Worm (Caenorhabditis elegans) whole organism, late embryonic: ENCODE results near the gene C36A4.4.

Source experiments
- C38D4.7 ChIP-seq: fragments of 200-800 bp; sonication (Bioruptor generic); optimal IDR thresholded peaks from 2 replicates; lab custom pipeline; 2018; ENCODE audit warnings: mild to moderate bottlenecking, missing genetic modification characterization, moderate library complexity, missing compliant biosample characterization
- ceh-30 ChIP-seq: fragments of 150-350 bp; optimal IDR thresholded peaks from 2 replicates; lab custom pipeline; 2014; ENCODE audit warnings: missing biosample characterization, missing genetic modification characterization
- fkh-10 ChIP-seq: fragments of 150-350 bp; optimal IDR thresholded peaks from 2 replicates; lab custom pipeline; 2014; ENCODE audit warnings: missing biosample characterization, missing genetic modification reagents, missing genetic modification characterization
- gmeb-2 ChIP-seq: sonication (generic microtip); optimal IDR thresholded peaks from 2 replicates; lab custom pipeline; 2016; ENCODE audit warnings: missing genetic modification characterization, inconsistent platforms, missing compliant biosample characterization
- madf-2 ChIP-seq: sonication (generic microtip); optimal IDR thresholded peaks from 2 replicates; lab custom pipeline; 2017; ENCODE audit warnings: missing genetic modification characterization, missing compliant biosample characterization
- nfya-1 ChIP-seq: sonication (generic microtip); optimal IDR thresholded peaks from 2 replicates; lab custom pipeline; 2017; ENCODE audit warnings: missing genetic modification characterization, mild to moderate bottlenecking, missing compliant biosample characterization, antibody characterized with exemption, moderate library complexity
- ref-2 ChIP-seq: sonication (generic microtip); optimal IDR thresholded peaks from 2 replicates; lab custom pipeline; 2016; ENCODE audit warnings: missing genetic modification characterization, missing compliant biosample characterization

ce11 chrIII:3839635-3840034, 3.8 kb downstream of the C36A4.4 start, which contains the start of gene cyp-25A3:
- TF ChIP-seq gmeb-2 (tag; lab: Kevin White, UChicago) (no peak), ref-2 (tag; lab: Kevin White, UChicago) (no peak), ceh-30 (tag; lab: Kevin White, UChicago) (no peak), nfya-1 (tag; lab: Kevin White, UChicago) (no peak), fkh-10 (GFP tag; lab: Kevin White, UChicago) (no peak), madf-2 (tag; lab: Kevin White, UChicago) (no peak), C38D4.7 (GFP tag; lab: Kevin White, UChicago) (no peak)
